Fruit fly (Drosophila melanogaster): Measurements from ENCODE around the gene Atg5.

dm6 chrX:7303848-7304427 lies 19.6 kb downstream of the Atg5 start:
- TF ChIP-seq pan (optimal IDR thresholded peaks at IDR 0.05) (no peak), usp (GFP tag; optimal IDR thresholded peaks at IDR 0.05) (no peak)

Measured in whole organism.